Fruit fly (Drosophila melanogaster) whole organism, embryonic: Measurements from ENCODE around the gene Hexim.

ENCODE experiments used
- ATbp ChIP-seq: fragments of 200-800 bp; sonication (Bioruptor generic); optimal IDR thresholded peaks from 2 replicates; lab custom pipeline; 2017; ENCODE audit warnings: missing biosample characterization, mild to moderate bottlenecking, missing genetic modification characterization, missing genetic modification reagents
- Ada2b ChIP-seq: fragments of 200-800 bp; sonication (Bioruptor generic); IDR thresholded peaks from 2 replicates; pipeline ENCODE4 v1.3.6; 2022; ENCODE audit warnings: missing biosample characterization, missing genetic modification characterization
- Atf-2 ChIP-seq: fragments of 200-800 bp; sonication (Bioruptor generic); optimal IDR thresholded peaks from 2 replicates; lab custom pipeline; 2016; ENCODE audit warnings: missing biosample characterization, missing genetic modification characterization
- CG11695 ChIP-seq: fragments of 200-800 bp; sonication (Bioruptor generic); IDR thresholded peaks from 3 replicates; pipeline ENCODE4 v1.3.6; 2022; ENCODE audit warnings: missing biosample characterization, missing genetic modification characterization
- CG12236 ChIP-seq: fragments of 200-800 bp; sonication (Bioruptor generic); optimal IDR thresholded peaks from 2 replicates; lab custom pipeline; 2016; ENCODE audit warnings: missing biosample characterization, missing genetic modification characterization
- CG12744 ChIP-seq: fragments of 200-800 bp; sonication (Bioruptor generic); optimal IDR thresholded peaks from 2 replicates; lab custom pipeline; 2016; ENCODE audit warnings: missing biosample characterization, missing genetic modification characterization
- CG14050 ChIP-seq: fragments of 200-800 bp; sonication (Bioruptor generic); IDR thresholded peaks from 3 replicates; pipeline ENCODE4 v1.3.6; 2022; ENCODE audit warnings: missing biosample characterization, missing genetic modification characterization
- CG14667 ChIP-seq: fragments of 200-800 bp; sonication (Bioruptor generic); IDR thresholded peaks from 2 replicates; pipeline ENCODE4 v1.3.6; 2022; ENCODE audit warnings: missing biosample characterization, missing genetic modification characterization
- CG15011 ChIP-seq: fragments of 200-800 bp; sonication (Bioruptor generic); optimal IDR thresholded peaks from 3 replicates; lab custom pipeline; 2018; ENCODE audit warnings: missing biosample characterization, mild to moderate bottlenecking, missing genetic modification characterization
- CG15696 ChIP-seq: fragments of 200-800 bp; sonication (Bioruptor generic); optimal IDR thresholded peaks from 2 replicates; lab custom pipeline; 2019; ENCODE audit warnings: missing biosample characterization, mild to moderate bottlenecking, missing genetic modification characterization, moderate library complexity
- CG17328 ChIP-seq: fragments of 200-800 bp; sonication (Bioruptor generic); IDR thresholded peaks from 2 replicates; pipeline ENCODE4 v1.3.6; 2022; ENCODE audit warnings: missing biosample characterization, missing genetic modification characterization
- CG1832 ChIP-seq: fragments of 200-800 bp; sonication (Bioruptor generic); optimal IDR thresholded peaks from 2 replicates; lab custom pipeline; 2017; ENCODE audit warnings: missing biosample characterization, mild to moderate bottlenecking, missing genetic modification characterization, inconsistent platforms
- CG2116 ChIP-seq: fragments of 200-800 bp; sonication (Bioruptor generic); optimal IDR thresholded peaks from 3 replicates; lab custom pipeline; 2018; ENCODE audit warnings: missing biosample characterization, mild to moderate bottlenecking, missing genetic modification characterization
- CG31365 ChIP-seq: fragments of 200-800 bp; sonication (Bioruptor generic); optimal IDR thresholded peaks from 2 replicates; lab custom pipeline; 2018; ENCODE audit warnings: missing biosample characterization, mild to moderate bottlenecking, missing genetic modification characterization
- CG34422 ChIP-seq: fragments of 200-800 bp; sonication (Bioruptor generic); IDR thresholded peaks from 3 replicates; pipeline ENCODE4 v1.3.6; 2022; ENCODE audit warnings: missing biosample characterization, missing genetic modification characterization
- CG3838 ChIP-seq: fragments of 200-800 bp; sonication (Bioruptor generic); optimal IDR thresholded peaks from 3 replicates; lab custom pipeline; 2016; ENCODE audit warnings: missing biosample characterization, missing genetic modification characterization
- CG4282 ChIP-seq: fragments of 200-800 bp; sonication (Bioruptor generic); optimal IDR thresholded peaks from 2 replicates; lab custom pipeline; 2016; ENCODE audit warnings: missing biosample characterization, missing genetic modification characterization
- CG4707 ChIP-seq: fragments of 200-800 bp; sonication (Bioruptor generic); optimal IDR thresholded peaks from 2 replicates; lab custom pipeline; 2018; ENCODE audit warnings: missing biosample characterization, mild to moderate bottlenecking, missing genetic modification characterization, moderate library complexity
- CG4854 ChIP-seq: fragments of 200-800 bp; sonication (Bioruptor generic); optimal IDR thresholded peaks from 2 replicates; lab custom pipeline; 2016; ENCODE audit warnings: missing biosample characterization, missing genetic modification characterization, inconsistent platforms
- CG6254 ChIP-seq: fragments of 200-800 bp; sonication (Bioruptor generic); optimal IDR thresholded peaks from 3 replicates; lab custom pipeline; 2017; ENCODE audit warnings: mild to moderate bottlenecking, missing biosample characterization, missing genetic modification reagents, missing genetic modification characterization
- CG6683 ChIP-seq: fragments of 200-800 bp; sonication (Bioruptor generic); optimal IDR thresholded peaks from 2 replicates; lab custom pipeline; 2017; ENCODE audit warnings: missing biosample characterization, mild to moderate bottlenecking, missing genetic modification characterization, missing genetic modification reagents
- CG6813 ChIP-seq: fragments of 200-800 bp; sonication (Bioruptor generic); optimal IDR thresholded peaks from 2 replicates; lab custom pipeline; 2017; ENCODE audit warnings: missing biosample characterization, missing genetic modification characterization, mild to moderate bottlenecking, moderate library complexity, missing genetic modification reagents
- CG7372 ChIP-seq: fragments of 200-800 bp; sonication (Bioruptor generic); IDR thresholded peaks from 2 replicates; pipeline ENCODE4 v1.3.6; 2022; ENCODE audit warnings: missing biosample characterization, missing genetic modification characterization
- CG7745 ChIP-seq: fragments of 200-800 bp; sonication (Bioruptor generic); optimal IDR thresholded peaks from 2 replicates; lab custom pipeline; 2018; ENCODE audit warnings: missing biosample characterization, mild to moderate bottlenecking, missing genetic modification characterization, moderate library complexity
- CoRest ChIP-seq: fragments of 200-800 bp; sonication (Bioruptor generic); optimal IDR thresholded peaks from 3 replicates; lab custom pipeline; 2018; ENCODE audit warnings: missing biosample characterization, mild to moderate bottlenecking, missing genetic modification characterization, moderate library complexity
- E2f2 ChIP-seq: fragments of 200-800 bp; sonication (Bioruptor generic); IDR thresholded peaks from 2 replicates; pipeline ENCODE4 v1.3.6; 2022; ENCODE audit warnings: missing biosample characterization, missing genetic modification characterization
- H2.0 ChIP-seq: fragments of 200-800 bp; sonication (Bioruptor generic); IDR thresholded peaks from 2 replicates; pipeline ENCODE4 v1.3.6; 2022; ENCODE audit warnings: missing biosample characterization, missing genetic modification characterization
- Hr78 ChIP-seq, 2 experiments: fragments of 200-800 bp in 1 of 2; fragments of >200 bp in 1 of 2; sonication (Bioruptor generic) in 1 of 2; optimal IDR thresholded peaks; 2 replicates each; lab custom pipeline; 2017 to 2019; ENCODE audit warnings: missing biosample characterization in 2 of 2, missing genetic modification characterization in 2 of 2, mild to moderate bottlenecking in 1 of 2, moderate library complexity in 1 of 2
- Kr ChIP-seq: fragments of 200-800 bp; sonication (Bioruptor generic); optimal IDR thresholded peaks from 2 replicates; lab custom pipeline; 2017; ENCODE audit warnings: missing biosample characterization, mild to moderate bottlenecking, missing genetic modification characterization
- Ptx1 ChIP-seq: fragments of 200-800 bp; sonication (Bioruptor generic); IDR thresholded peaks from 2 replicates; pipeline ENCODE4 v1.3.6; 2022; ENCODE audit warnings: missing biosample characterization, missing genetic modification characterization
- Rfx ChIP-seq: fragments of 200-800 bp; sonication (Bioruptor generic); IDR thresholded peaks from 2 replicates; pipeline ENCODE4 v1.3.6; 2022; ENCODE audit warnings: missing biosample characterization, missing genetic modification characterization
- al ChIP-seq: fragments of 200-800 bp; sonication (Bioruptor generic); IDR thresholded peaks from 2 replicates; pipeline ENCODE4 v1.3.6; 2022; ENCODE audit warnings: missing biosample characterization, missing genetic modification characterization
- chif ChIP-seq, 2 experiments: fragments of 200-800 bp; sonication (Bioruptor generic); optimal IDR thresholded peaks; 3 replicates each; lab custom pipeline; 2016; ENCODE audit warnings: missing biosample characterization in 2 of 2, missing genetic modification characterization in 2 of 2
- crc ChIP-seq: fragments of 200-800 bp; sonication (Bioruptor generic); optimal IDR thresholded peaks from 2 replicates; lab custom pipeline; 2016; ENCODE audit warnings: missing biosample characterization, missing genetic modification characterization
- esg ChIP-seq: fragments of 200-800 bp; sonication (Bioruptor generic); conservative IDR thresholded peaks from 2 replicates; pipeline ENCODE4 v1.3.6; 2022; ENCODE audit warnings: missing biosample characterization, missing genetic modification characterization
- gcm ChIP-seq: fragments of 200-800 bp; sonication (Bioruptor generic); optimal IDR thresholded peaks from 2 replicates; lab custom pipeline; 2019; ENCODE audit warnings: missing biosample characterization, mild to moderate bottlenecking, missing genetic modification characterization, moderate library complexity
- gsb-n ChIP-seq: fragments of 200-800 bp; sonication (Bioruptor generic); optimal IDR thresholded peaks from 3 replicates; lab custom pipeline; 2018; ENCODE audit warnings: missing biosample characterization, mild to moderate bottlenecking, missing genetic modification characterization
- hbn ChIP-seq: fragments of 200-800 bp; sonication (Bioruptor generic); IDR thresholded peaks from 2 replicates; pipeline ENCODE4 v1.3.6; 2022; ENCODE audit warnings: missing biosample characterization, missing genetic modification characterization; ENCODE audit not compliant: partially characterized antibody
- klu ChIP-seq: fragments of 200-800 bp; sonication (Bioruptor generic); IDR thresholded peaks from 2 replicates; pipeline ENCODE4 v1.3.6; 2022; ENCODE audit warnings: missing biosample characterization, missing genetic modification characterization
- lola ChIP-seq, 3 experiments: fragments of >200 bp in 2 of 3; fragments of 200-800 bp in 1 of 3; sonication (Bioruptor generic) in 1 of 3; optimal IDR thresholded peaks; 2 replicates each; lab custom pipeline; 2017 to 2019; ENCODE audit warnings: missing biosample characterization in 3 of 3, missing genetic modification characterization in 3 of 3, mild to moderate bottlenecking in 1 of 3, moderate library complexity in 1 of 3
- mld ChIP-seq: fragments of 200-800 bp; sonication (Bioruptor generic); IDR thresholded peaks from 3 replicates; pipeline ENCODE4 v1.3.6; 2022; ENCODE audit warnings: missing biosample characterization, missing genetic modification characterization; ENCODE audit not compliant: partially characterized antibody
- nerfin-1 ChIP-seq: fragments of 200-800 bp; sonication (Bioruptor generic); optimal IDR thresholded peaks from 3 replicates; lab custom pipeline; 2019; ENCODE audit warnings: missing biosample characterization, mild to moderate bottlenecking, missing genetic modification characterization, moderate library complexity
- peb ChIP-seq: fragments of 200-800 bp; sonication (Bioruptor generic); IDR thresholded peaks from 2 replicates; pipeline ENCODE4 v1.3.6; 2022; ENCODE audit warnings: missing biosample characterization, missing genetic modification characterization
- pros ChIP-seq: fragments of 200-800 bp; sonication (Bioruptor generic); optimal IDR thresholded peaks from 3 replicates; lab custom pipeline; 2019; ENCODE audit warnings: missing biosample characterization, mild to moderate bottlenecking, missing genetic modification characterization, moderate library complexity
- schlank ChIP-seq: fragments of 200-800 bp; sonication (Bioruptor generic); optimal IDR thresholded peaks from 2 replicates; lab custom pipeline; 2018; ENCODE audit warnings: missing biosample characterization, mild to moderate bottlenecking, missing genetic modification characterization
- sima ChIP-seq: fragments of 200-800 bp; sonication (Bioruptor generic); optimal IDR thresholded peaks from 2 replicates; lab custom pipeline; 2016; ENCODE audit warnings: missing biosample characterization, missing genetic modification characterization
- unc-4 ChIP-seq: fragments of 200-800 bp; sonication (Bioruptor generic); IDR thresholded peaks from 2 replicates; pipeline ENCODE4 v1.3.6; 2022; ENCODE audit warnings: missing biosample characterization, missing genetic modification characterization; ENCODE audit not compliant: partially characterized antibody
- wor ChIP-seq: fragments of 200-800 bp; sonication (Bioruptor generic); IDR thresholded peaks from 2 replicates; pipeline ENCODE4 v1.3.6; 2022; ENCODE audit warnings: missing biosample characterization, missing genetic modification characterization
- zen ChIP-seq: fragments of 200-800 bp; sonication (Bioruptor generic); optimal IDR thresholded peaks from 3 replicates; lab custom pipeline; 2018; ENCODE audit warnings: missing biosample characterization, mild to moderate bottlenecking, missing genetic modification characterization, moderate library complexity
- zfh1 ChIP-seq: fragments of 200-800 bp; sonication (Bioruptor generic); IDR thresholded peaks from 3 replicates; pipeline ENCODE4 v1.3.6; 2022; ENCODE audit warnings: missing biosample characterization, missing genetic modification characterization

Hexim gene

DNA sequence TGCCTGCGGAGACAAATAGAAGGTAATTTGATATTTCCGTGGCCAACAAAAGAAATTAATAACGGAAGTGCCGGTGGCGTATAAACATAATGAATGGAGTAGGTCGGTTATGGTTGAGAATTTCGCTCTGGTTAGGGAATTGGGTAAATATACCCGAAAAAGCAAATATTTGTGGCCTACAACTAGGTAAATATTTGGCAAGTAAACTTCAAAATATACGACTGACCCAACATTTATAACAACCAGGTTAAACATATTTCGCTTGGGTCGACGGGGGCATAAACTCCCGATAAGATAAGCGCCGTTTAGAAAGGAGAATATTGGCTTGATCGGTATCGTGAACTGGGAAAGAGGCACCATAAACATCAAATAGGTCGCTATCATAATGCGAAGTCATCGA is 11.6 kb downstream of the Hexim start (continued):
- TF ChIP-seq CG4854 (GFP tag; lab: Kevin White, UChicago): no peak
- no peak for TF ChIP-seq klu (GFP tag; lab: Robert Waterston, UW)
- TF ChIP-seq CG11695: peak; percentile 42; the same call in 1 of the 3 replicates
- TF ChIP-seq CG17328 (GFP tag; lab: Robert Waterston, UW): peak; percentile 48; the same call in 1 of the 2 replicates
- TF ChIP-seq chif (GFP tag; optimal IDR thresholded peaks at IDR 0.05; lab: Kevin White, UChicago): peak in 1 of 2 experiments; percentile 22
- peak; percentile 68 for TF ChIP-seq CG15011
- peak; percentile 20 for TF ChIP-seq schlank
- peak; percentile 97 for TF ChIP-seq Kr
- TF ChIP-seq esg (GFP tag; lab: Robert Waterston, UW): no peak
- no peak for TF ChIP-seq hbn
- peak; percentile 57 for TF ChIP-seq CG6254
- peak; percentile 29 for TF ChIP-seq CoRest (tag; lab: Kevin White, UChicago)
- peak; percentile 51 for TF ChIP-seq CG4707 (GFP tag; lab: Kevin White, UChicago)
- TF ChIP-seq mld (GFP tag; lab: Robert Waterston, UW): no peak
- peak; percentile 91 for TF ChIP-seq CG7745 (tag; lab: Kevin White, UChicago)
- TF ChIP-seq CG1832 (GFP tag; lab: Kevin White, UChicago): no peak
- no peak for TF ChIP-seq CG3838 (GFP tag; lab: Kevin White, UChicago)
- peak; percentile 17 for TF ChIP-seq CG12236 (GFP tag; lab: Kevin White, UChicago)
- peak in 1 of 3 experiments; percentile 78 for TF ChIP-seq lola (GFP tag; optimal IDR thresholded peaks at IDR 0.05; lab: Kevin White, UChicago)
- no peak for TF ChIP-seq H2.0 (GFP tag; lab: Robert Waterston, UW)
- TF ChIP-seq gsb-n (tag; lab: Kevin White, UChicago): peak; percentile 83
- no peak for TF ChIP-seq CG12744 (GFP tag; lab: Kevin White, UChicago)
- TF ChIP-seq Atf-2 (GFP tag; lab: Kevin White, UChicago): no peak
- TF ChIP-seq CG6813 (GFP tag; lab: Kevin White, UChicago): peak; percentile 91
- TF ChIP-seq unc-4 (GFP tag; lab: Robert Waterston, UW): no peak
- TF ChIP-seq CG15696: peak; percentile 97
- TF ChIP-seq Ptx1 (GFP tag; lab: Robert Waterston, UW): no peak
- TF ChIP-seq crc (GFP tag; lab: Kevin White, UChicago): no peak
- no peak for TF ChIP-seq CG14667
- peak; percentile 34; the same call in 1 of the 3 replicates for TF ChIP-seq zfh1 (GFP tag; lab: Robert Waterston, UW)
- TF ChIP-seq pros (GFP tag; lab: Kevin White, UChicago): peak; percentile 3
- TF ChIP-seq CG6683 (GFP tag; lab: Kevin White, UChicago): no peak
- TF ChIP-seq E2f2 (GFP tag; lab: Robert Waterston, UW): 0 out of 2 replicates have a peak, but pooled peaks have one; percentile 17
- no peak for TF ChIP-seq Rfx (GFP tag; lab: Robert Waterston, UW)
- no peak for TF ChIP-seq wor (GFP tag; lab: Robert Waterston, UW)
- no peak for TF ChIP-seq al (GFP tag; lab: Robert Waterston, UW)
- TF ChIP-seq Hr78 (GFP tag; optimal IDR thresholded peaks at IDR 0.05; lab: Kevin White, UChicago): peak in 1 of 2 experiments; percentile 89
- no peak for TF ChIP-seq Ada2b (GFP tag; lab: Robert Waterston, UW)
- no peak for TF ChIP-seq peb (GFP tag; lab: Robert Waterston, UW)
- no peak for TF ChIP-seq CG7372 (GFP tag; lab: Robert Waterston, UW)
- peak; percentile 66 for TF ChIP-seq nerfin-1 (tag; lab: Kevin White, UChicago)
- peak; percentile 61 for TF ChIP-seq zen
- peak; percentile 75 for TF ChIP-seq gcm (GFP tag; lab: Kevin White, UChicago)
- TF ChIP-seq CG2116 (GFP tag; lab: Kevin White, UChicago): peak; percentile 38
- TF ChIP-seq CG31365 (tag; lab: Kevin White, UChicago): peak; percentile 25
- no peak for TF ChIP-seq sima (GFP tag; lab: Kevin White, UChicago)
- no peak for TF ChIP-seq CG34422 (GFP tag; lab: Robert Waterston, UW)
- peak; percentile 62 for TF ChIP-seq ATbp
- no peak for TF ChIP-seq CG14050
- TF ChIP-seq CG4282: no peak
